Fruit fly (Drosophila melanogaster) whole organism, embryonic: Measurements from ENCODE around the gene Capr.
A peak's percentile ranks its signal among the peaks of the same experiment; 100 is the strongest.

Experiments used
- ATbp ChIP-seq: fragments of 200-800 bp; sonication (Bioruptor generic); optimal IDR thresholded peaks from 2 replicates; lab custom pipeline; 2017; ENCODE audit warnings: missing biosample characterization, mild to moderate bottlenecking, missing genetic modification characterization, missing genetic modification reagents
- Aef1 ChIP-seq: fragments of 200-800 bp; sonication (Bioruptor generic); IDR thresholded peaks from 3 replicates; pipeline ENCODE4 v1.3.6; 2022; ENCODE audit warnings: missing biosample characterization, missing genetic modification characterization
- Atf3 ChIP-seq: fragments of 200-800 bp; sonication (Bioruptor generic); optimal IDR thresholded peaks from 3 replicates; lab custom pipeline; 2016; ENCODE audit warnings: missing biosample characterization, missing genetic modification characterization
- CG10543 ChIP-seq: fragments of 200-800 bp; sonication (Bioruptor generic); optimal IDR thresholded peaks from 3 replicates; lab custom pipeline; 2017; ENCODE audit warnings: missing biosample characterization, mild to moderate bottlenecking, missing genetic modification characterization, moderate library complexity
- CG12769 ChIP-seq: fragments of 200-800 bp; sonication (Bioruptor generic); optimal IDR thresholded peaks from 2 replicates; lab custom pipeline; 2019; ENCODE audit warnings: missing biosample characterization, mild to moderate bottlenecking, missing genetic modification characterization, moderate library complexity
- CG14441 ChIP-seq: fragments of 200-800 bp; sonication (Bioruptor generic); IDR thresholded peaks from 2 replicates; pipeline ENCODE4 v1.3.6; 2022; ENCODE audit warnings: missing biosample characterization, missing genetic modification characterization
- CG15514 ChIP-seq: fragments of 200-800 bp; sonication (Bioruptor generic); optimal IDR thresholded peaks from 3 replicates; lab custom pipeline; 2017; ENCODE audit warnings: missing biosample characterization, missing genetic modification characterization, mild to moderate bottlenecking, moderate library complexity, missing genetic modification reagents
- CG18011 ChIP-seq: fragments of 200-800 bp; sonication (Bioruptor generic); optimal IDR thresholded peaks from 2 replicates; lab custom pipeline; 2017; ENCODE audit warnings: missing biosample characterization, missing genetic modification characterization, mild to moderate bottlenecking, moderate library complexity, missing genotype
- CG18599 ChIP-seq: fragments of 200-800 bp; sonication (Bioruptor generic); optimal IDR thresholded peaks from 3 replicates; lab custom pipeline; 2017; ENCODE audit warnings: missing biosample characterization, missing genetic modification characterization, mild to moderate bottlenecking, moderate library complexity, missing genetic modification reagents
- CG18619 ChIP-seq: fragments of 200-800 bp; sonication (Bioruptor generic); optimal IDR thresholded peaks from 3 replicates; lab custom pipeline; 2017; ENCODE audit warnings: missing biosample characterization, mild to moderate bottlenecking, missing genetic modification characterization
- CG4707 ChIP-seq: fragments of 200-800 bp; sonication (Bioruptor generic); optimal IDR thresholded peaks from 2 replicates; lab custom pipeline; 2018; ENCODE audit warnings: missing biosample characterization, mild to moderate bottlenecking, missing genetic modification characterization, moderate library complexity
- CG7839 ChIP-seq: fragments of 200-800 bp; sonication (Bioruptor generic); optimal IDR thresholded peaks from 3 replicates; lab custom pipeline; 2018; ENCODE audit warnings: missing biosample characterization, mild to moderate bottlenecking, missing genetic modification characterization, moderate library complexity
- CG8290 ChIP-seq, 3 experiments: fragments of 200-800 bp; sonication (Bioruptor generic); optimal IDR thresholded peaks; 2 replicates each; lab custom pipeline; 2016 to 2019; ENCODE audit warnings: missing biosample characterization in 3 of 3, missing genetic modification characterization in 3 of 3, mild to moderate bottlenecking in 2 of 3, moderate library complexity in 1 of 3
- CG9609 ChIP-seq: fragments of 200-800 bp; sonication (Bioruptor generic); optimal IDR thresholded peaks from 3 replicates; lab custom pipeline; 2016; ENCODE audit warnings: missing biosample characterization, missing genetic modification characterization
- CoRest ChIP-seq: fragments of 200-800 bp; sonication (Bioruptor generic); optimal IDR thresholded peaks from 3 replicates; lab custom pipeline; 2018; ENCODE audit warnings: missing biosample characterization, mild to moderate bottlenecking, missing genetic modification characterization, moderate library complexity
- D19A ChIP-seq: fragments of 200-800 bp; optimal IDR thresholded peaks from 3 replicates; lab custom pipeline; 2019; ENCODE audit warnings: missing biosample characterization, mild to moderate bottlenecking, missing genetic modification characterization, moderate library complexity
- D19B ChIP-seq: fragments of 200-800 bp; sonication (Bioruptor generic); optimal IDR thresholded peaks from 2 replicates; lab custom pipeline; 2017; ENCODE audit warnings: missing biosample characterization, mild to moderate bottlenecking, missing genetic modification characterization
- GATAe ChIP-seq: fragments of 200-800 bp; sonication (Bioruptor generic); conservative IDR thresholded peaks from 2 replicates; pipeline ENCODE4 v1.3.6; 2022; ENCODE audit warnings: missing biosample characterization, missing genetic modification characterization
- HmgZ ChIP-seq: fragments of 200-800 bp; sonication (Bioruptor generic); optimal IDR thresholded peaks from 2 replicates; lab custom pipeline; 2018; ENCODE audit warnings: missing biosample characterization, mild to moderate bottlenecking, missing genetic modification characterization
- Hmr ChIP-seq: fragments of 200-800 bp; sonication (Bioruptor generic); optimal IDR thresholded peaks from 3 replicates; lab custom pipeline; 2017; ENCODE audit warnings: mild to moderate bottlenecking, missing biosample characterization, missing genetic modification reagents, missing genetic modification characterization
- Hr51 ChIP-seq, 2 experiments: fragments of 200-800 bp; sonication (Bioruptor generic); optimal IDR thresholded peaks; 2 replicates in 1 of 2; 3 replicates in 1 of 2; lab custom pipeline; 2016 to 2018; ENCODE audit warnings: missing biosample characterization in 2 of 2, missing genetic modification characterization in 2 of 2, mild to moderate bottlenecking in 1 of 2, moderate library complexity in 1 of 2
- Hr78 ChIP-seq, 2 experiments: fragments of 200-800 bp in 1 of 2; fragments of >200 bp in 1 of 2; sonication (Bioruptor generic) in 1 of 2; optimal IDR thresholded peaks; 2 replicates each; lab custom pipeline; 2017 to 2019; ENCODE audit warnings: missing biosample characterization in 2 of 2, missing genetic modification characterization in 2 of 2, mild to moderate bottlenecking in 1 of 2, moderate library complexity in 1 of 2
- NC2β ChIP-seq: fragments of 200-800 bp; sonication (Bioruptor generic); optimal IDR thresholded peaks from 2 replicates; lab custom pipeline; 2016; ENCODE audit warnings: missing biosample characterization, missing genetic modification characterization
- Neu2 ChIP-seq: fragments of 200-800 bp; sonication (Bioruptor generic); optimal IDR thresholded peaks from 3 replicates; lab custom pipeline; 2016; ENCODE audit warnings: missing biosample characterization, missing genetic modification characterization, borderline replicate concordance
- PHDP ChIP-seq: fragments of 200-800 bp; sonication (Bioruptor generic); optimal IDR thresholded peaks from 3 replicates; lab custom pipeline; 2018; ENCODE audit warnings: missing biosample characterization, mild to moderate bottlenecking, missing genetic modification characterization, moderate library complexity
- Pdp1 ChIP-seq, 2 experiments: fragments of 200-800 bp; sonication (Bioruptor generic); optimal IDR thresholded peaks; 3 replicates each; lab custom pipeline; 2016; ENCODE audit warnings: missing biosample characterization in 2 of 2, missing genetic modification characterization in 2 of 2, mild to moderate bottlenecking in 1 of 2, moderate library complexity in 1 of 2
- Side ChIP-seq: fragments of 200-800 bp; sonication (Bioruptor generic); optimal IDR thresholded peaks from 2 replicates; lab custom pipeline; 2016; ENCODE audit warnings: missing biosample characterization, missing genetic modification characterization
- Sox102F ChIP-seq: fragments of 200-800 bp; sonication (Bioruptor generic); optimal IDR thresholded peaks from 2 replicates; lab custom pipeline; 2018; ENCODE audit warnings: missing biosample characterization, mild to moderate bottlenecking, missing genetic modification characterization, moderate library complexity
- ab ChIP-seq: fragments of 200-800 bp; sonication (Bioruptor generic); optimal IDR thresholded peaks from 2 replicates; lab custom pipeline; 2016; ENCODE audit warnings: missing biosample characterization, missing genetic modification characterization
- cg ChIP-seq: fragments of 200-800 bp; sonication (Bioruptor generic); optimal IDR thresholded peaks from 3 replicates; lab custom pipeline; 2019; ENCODE audit warnings: missing biosample characterization, mild to moderate bottlenecking, missing genetic modification characterization, moderate library complexity
- chinmo ChIP-seq: fragments of 200-800 bp; sonication (Bioruptor generic); IDR thresholded peaks from 4 replicates; pipeline ENCODE4 v1.3.6; 2022; ENCODE audit warnings: missing biosample characterization, missing genetic modification characterization; ENCODE audit not compliant: partially characterized antibody
- crc ChIP-seq: fragments of 200-800 bp; sonication (Bioruptor generic); optimal IDR thresholded peaks from 2 replicates; lab custom pipeline; 2016; ENCODE audit warnings: missing biosample characterization, missing genetic modification characterization
- crol ChIP-seq: fragments of 200-800 bp; sonication (Bioruptor generic); IDR thresholded peaks from 2 replicates; pipeline ENCODE4 v1.3.6; 2022; ENCODE audit warnings: missing biosample characterization, missing genetic modification characterization
- exex ChIP-seq: fragments of 200-800 bp; sonication (Bioruptor generic); optimal IDR thresholded peaks from 4 replicates; lab custom pipeline; 2018; ENCODE audit warnings: missing biosample characterization, mild to moderate bottlenecking, missing genetic modification characterization, moderate library complexity
- gem ChIP-seq: fragments of 200-800 bp; sonication (Bioruptor generic); optimal IDR thresholded peaks from 2 replicates; lab custom pipeline; 2019; ENCODE audit warnings: missing biosample characterization, mild to moderate bottlenecking, missing genetic modification characterization, moderate library complexity
- grau ChIP-seq: fragments of 200-800 bp; optimal IDR thresholded peaks from 3 replicates; lab custom pipeline; 2019; ENCODE audit warnings: missing biosample characterization, mild to moderate bottlenecking, missing genetic modification characterization, moderate library complexity
- grn ChIP-seq: fragments of 200-800 bp; sonication (Bioruptor generic); optimal IDR thresholded peaks from 3 replicates; lab custom pipeline; 2017; ENCODE audit warnings: missing biosample characterization, missing genetic modification characterization
- lab ChIP-seq: fragments of 200-800 bp; sonication (Bioruptor generic); optimal IDR thresholded peaks from 3 replicates; lab custom pipeline; 2017; ENCODE audit warnings: missing biosample characterization, missing genetic modification characterization, mild to moderate bottlenecking, moderate library complexity, missing genetic modification reagents
- lilli ChIP-seq: fragments of 200-800 bp; sonication (Bioruptor generic); optimal IDR thresholded peaks from 3 replicates; lab custom pipeline; 2016; ENCODE audit warnings: missing biosample characterization, missing genetic modification characterization
- lola ChIP-seq, 3 experiments: fragments of >200 bp in 2 of 3; fragments of 200-800 bp in 1 of 3; sonication (Bioruptor generic) in 1 of 3; optimal IDR thresholded peaks; 2 replicates each; lab custom pipeline; 2017 to 2019; ENCODE audit warnings: missing biosample characterization in 3 of 3, missing genetic modification characterization in 3 of 3, mild to moderate bottlenecking in 1 of 3, moderate library complexity in 1 of 3
- mirr ChIP-seq: fragments of 200-800 bp; sonication (Bioruptor generic); optimal IDR thresholded peaks from 3 replicates; lab custom pipeline; 2018; ENCODE audit warnings: missing biosample characterization, mild to moderate bottlenecking, missing genetic modification characterization
- pros ChIP-seq: fragments of 200-800 bp; sonication (Bioruptor generic); optimal IDR thresholded peaks from 3 replicates; lab custom pipeline; 2019; ENCODE audit warnings: missing biosample characterization, mild to moderate bottlenecking, missing genetic modification characterization, moderate library complexity
- sd ChIP-seq: fragments of 200-800 bp; sonication (Bioruptor generic); optimal IDR thresholded peaks from 3 replicates; lab custom pipeline; 2018; ENCODE audit warnings: missing biosample characterization, mild to moderate bottlenecking, missing genetic modification characterization, moderate library complexity
- tna ChIP-seq: fragments of 200-800 bp; sonication (Bioruptor generic); IDR thresholded peaks from 2 replicates; pipeline ENCODE4 v1.3.6; 2022; ENCODE audit warnings: missing biosample characterization, missing genetic modification characterization; ENCODE audit not compliant: partially characterized antibody

The Capr gene

dm6 chr3L:18634792-18635471 is 38.2 kb downstream of the Capr start (continued):
- TF ChIP-seq exex (tag; lab: Kevin White, UChicago) (peak; percentile 86), grau (tag; lab: Kevin White, UChicago) (peak; percentile 32), cg (GFP tag; lab: Kevin White, UChicago) (no peak), crc (GFP tag; lab: Kevin White, UChicago) (no peak), Atf3 (no peak), Neu2 (GFP tag; lab: Kevin White, UChicago) (peak; percentile 40), CG18599 (GFP tag; lab: Kevin White, UChicago) (peak; percentile 11), Hr51 (GFP tag; optimal IDR thresholded peaks at IDR 0.05; lab: Kevin White, UChicago) (peak in 1 of 2 experiments; percentile 17), gem (tag; lab: Kevin White, UChicago) (peak; percentile 30), CG7839 (tag; lab: Kevin White, UChicago) (peak; percentile 3), Sox102F (GFP tag; lab: Kevin White, UChicago) (peak; percentile 16), PHDP (tag; lab: Kevin White, UChicago) (peak; percentile 24), D19A (tag; lab: Kevin White, UChicago) (peak; percentile 54), D19B (GFP tag; lab: Kevin White, UChicago) (peak; percentile 94)

dm6 chr3L:18633084-18633483 is 40.0 kb downstream of the Capr start:
- TF ChIP-seq crol (GFP tag; lab: Robert Waterston, UW), result peak; percentile 95
- TF ChIP-seq CG18011 (GFP tag; lab: Kevin White, UChicago), result peak; percentile 2
- peak in 1 of 2 experiments; percentile 38 for TF ChIP-seq Pdp1 (GFP tag; optimal IDR thresholded peaks at IDR 0.05; lab: Kevin White, UChicago)
- TF ChIP-seq CG12769 (tag; lab: Kevin White, UChicago), result peak; percentile 54
- peak; percentile 27 for TF ChIP-seq sd
- peak; percentile 5 for TF ChIP-seq pros (GFP tag; lab: Kevin White, UChicago)
- TF ChIP-seq grn, result peak; percentile 72
- TF ChIP-seq CG18619, result peak; percentile 3
- TF ChIP-seq Aef1 (GFP tag; lab: Robert Waterston, UW), result 0 out of 3 replicates have a peak, but pooled peaks have one; percentile 24
- TF ChIP-seq CG8290 (GFP tag; optimal IDR thresholded peaks at IDR 0.05; lab: Kevin White, UChicago), result no peak
- peak in 1 of 2 experiments; percentile 49 for TF ChIP-seq CG8290 (tag; optimal IDR thresholded peaks at IDR 0.05; lab: Kevin White, UChicago)
- TF ChIP-seq CoRest (tag; lab: Kevin White, UChicago), result no peak
- 0 out of 2 replicates have a peak, but pooled peaks have one; percentile 10 for TF ChIP-seq tna (GFP tag; lab: Robert Waterston, UW)
- peak; percentile 62 for TF ChIP-seq exex (tag; lab: Kevin White, UChicago)
- TF ChIP-seq lab, result peak; percentile 64
- TF ChIP-seq ATbp (GFP tag; lab: Kevin White, UChicago), result no peak
- TF ChIP-seq ab (GFP tag; lab: Kevin White, UChicago), result no peak
- peak; percentile 60 for TF ChIP-seq CG10543 (GFP tag; lab: Kevin White, UChicago)
- no peak for TF ChIP-seq lilli (GFP tag; lab: Kevin White, UChicago)
- TF ChIP-seq Hmr, result peak; percentile 0
- TF ChIP-seq Side (GFP tag; lab: Kevin White, UChicago), result no peak
- TF ChIP-seq NC2β (GFP tag; lab: Kevin White, UChicago), result no peak
- peak; percentile 3 for TF ChIP-seq CG15514 (GFP tag; lab: Kevin White, UChicago)
- 0 out of 2 replicates have a peak, but pooled peaks have one; percentile 11 for TF ChIP-seq GATAe
- TF ChIP-seq Hr78 (GFP tag; optimal IDR thresholded peaks at IDR 0.05; lab: Kevin White, UChicago), result peak in 1 of 2 experiments; percentile 33
- TF ChIP-seq HmgZ (tag; lab: Kevin White, UChicago), result peak; percentile 11
- peak; percentile 36; the same call in 1 of the 2 replicates for TF ChIP-seq CG14441 (GFP tag; lab: Robert Waterston, UW)
- TF ChIP-seq CG4707 (GFP tag; lab: Kevin White, UChicago), result no peak
- TF ChIP-seq chinmo (GFP tag; lab: Robert Waterston, UW), result 0 out of 4 replicates have a peak, but pooled peaks have one; percentile 28
- no peak for TF ChIP-seq CG9609 (GFP tag; lab: Kevin White, UChicago)
- peak; percentile 73 for TF ChIP-seq mirr
- TF ChIP-seq lola (GFP tag; optimal IDR thresholded peaks at IDR 0.05; lab: Kevin White, UChicago), result no peak
